Fruit fly (Drosophila melanogaster): ENCODE results near the gene CG31269.

Gene CG31269

dm6 chr3R:17127912-17128311 lies 986 bp downstream of the CG31269 start, which contains the start of gene CG31265:
CG31265 (plus strand) TSS chr3R:17128212.
- TF ChIP-seq CG10631 (GFP tag; optimal IDR thresholded peaks at IDR 0.05) (no peak), eg (GFP tag; IDR thresholded peaks at IDR 0.05) (no peak), CG6163 (GFP tag; IDR thresholded peaks at IDR 0.05) (no peak), CG8119 (GFP tag; IDR thresholded peaks at IDR 0.05) (no peak), Eip75B (GFP tag; optimal IDR thresholded peaks at IDR 0.05) (no peak)

dm6 chr3R:17130326-17130725 lies 3.4 kb downstream of the CG31269 start, which contains the start of gene CG17475:
CG17475 (minus strand) TSS chr3R:17130426.
- TF ChIP-seq CG6808 (GFP tag; optimal IDR thresholded peaks at IDR 0.05) (no peak), CG15336 (GFP tag; IDR thresholded peaks at IDR 0.05) (no peak), CG1621 (tag; optimal IDR thresholded peaks at IDR 0.05) (no peak), CG3032 (tag; optimal IDR thresholded peaks at IDR 0.05) (no peak)

dm6 chr3R:17132098-17132712 lies 5.3 kb downstream of the CG31269 start, which contains the start of the genes CG4053 and CG31266:
CG4053 (minus strand) TSS chr3R:17132198.
CG31266 (plus strand) TSS chr3R:17132662.
- TF ChIP-seq topi (GFP tag; optimal IDR thresholded peaks at IDR 0.05) (no peak), CG31627 (GFP tag; optimal IDR thresholded peaks at IDR 0.05) (no peak), CG11294 (GFP tag; IDR thresholded peaks at IDR 0.05) (no peak), fkh (GFP tag; optimal IDR thresholded peaks at IDR 0.05) (no peak), CG10631 (GFP tag; optimal IDR thresholded peaks at IDR 0.05) (no peak), Sox102F (GFP tag; optimal IDR thresholded peaks at IDR 0.05) (no peak), CG6276 (GFP tag; optimal IDR thresholded peaks at IDR 0.05) (no peak), spab (GFP tag; optimal IDR thresholded peaks at IDR 0.05) (no peak), Eip78C (GFP tag) (no peak), CG6792 (GFP tag; optimal IDR thresholded peaks at IDR 0.05) (no peak), Met (GFP tag; optimal IDR thresholded peaks at IDR 0.05) (no peak), achi (GFP tag; optimal IDR thresholded peaks at IDR 0.05) (no peak), Hr4 (GFP tag; optimal IDR thresholded peaks at IDR 0.05) (no peak), OdsH (GFP tag; optimal IDR thresholded peaks at IDR 0.05) (no peak), CG16779 (tag; optimal IDR thresholded peaks at IDR 0.05) (no peak), CG9139 (GFP tag; optimal IDR thresholded peaks at IDR 0.05) (no peak), lz (GFP tag; optimal IDR thresholded peaks at IDR 0.05) (no peak), CG3032 (tag; optimal IDR thresholded peaks at IDR 0.05) (no peak)

- TF ChIP-seq svp (GFP tag): peak; percentile 14
- no peak for TF ChIP-seq CG16779 (tag; optimal IDR thresholded peaks at IDR 0.05)
These were observed 7.0 kb downstream of the CG31269 start, which contains the start of gene CG31267 for dm6 chr3R:17133897-17134296. CG31267 (plus strand) TSS chr3R:17134197.

dm6 chr3R:17135747-17136146 lies 8.8 kb downstream of the CG31269 start, which contains the start of gene CG5246:
CG5246 (plus strand) TSS chr3R:17136111.
- TF ChIP-seq Ets21C (GFP tag; optimal IDR thresholded peaks at IDR 0.05) (no peak), vri (GFP tag; optimal IDR thresholded peaks at IDR 0.05) (peak; percentile 45), ss (GFP tag; optimal IDR thresholded peaks at IDR 0.05) (no peak), CG3919 (GFP tag; optimal IDR thresholded peaks at IDR 0.05) (no peak), svp (GFP tag) (peak; percentile 46)

dm6 chr3R:17137593-17137992 lies 10.7 kb downstream of the CG31269 start, which contains the start of gene CG5255:
CG5255 (plus strand) TSS chr3R:17137893.
- TF ChIP-seq CG11294 (GFP tag; IDR thresholded peaks at IDR 0.05): no peak
- TF ChIP-seq CG6276 (GFP tag; optimal IDR thresholded peaks at IDR 0.05): no peak
- no peak for TF ChIP-seq pdm3 (GFP tag; optimal IDR thresholded peaks at IDR 0.05)
- no peak for TF ChIP-seq Lpt (GFP tag; optimal IDR thresholded peaks at IDR 0.05)
- TF ChIP-seq Ets21C (GFP tag; optimal IDR thresholded peaks at IDR 0.05): no peak
- no peak for TF ChIP-seq CG10631 (GFP tag; optimal IDR thresholded peaks at IDR 0.05)
- no peak for TF ChIP-seq CG31627 (GFP tag; optimal IDR thresholded peaks at IDR 0.05)
- TF ChIP-seq vri (GFP tag; optimal IDR thresholded peaks at IDR 0.05): no peak
- no peak for TF ChIP-seq eg (GFP tag; IDR thresholded peaks at IDR 0.05)
- TF ChIP-seq CG6792 (GFP tag; optimal IDR thresholded peaks at IDR 0.05): no peak
- no peak for TF ChIP-seq svp (GFP tag)
- TF ChIP-seq CG16779 (tag; optimal IDR thresholded peaks at IDR 0.05): no peak
- no peak for TF ChIP-seq CG4318 (GFP tag; optimal IDR thresholded peaks at IDR 0.05)
- TF ChIP-seq CG1621 (tag; optimal IDR thresholded peaks at IDR 0.05): no peak
- no peak for TF ChIP-seq CG32006 (GFP tag; optimal IDR thresholded peaks at IDR 0.05)
- no peak for TF ChIP-seq CG10669 (GFP tag; optimal IDR thresholded peaks at IDR 0.05)
- TF ChIP-seq spab (GFP tag; optimal IDR thresholded peaks at IDR 0.05): no peak
